Worm (Caenorhabditis elegans) whole organism, young adult: ENCODE data around the gene R160.10.

Experiments used
- B0019.2 ChIP-seq: fragments of 200-800 bp; sonication (Bioruptor generic); conservative IDR thresholded peaks from 2 replicates; pipeline ENCODE4 v1.3.6; 2022; ENCODE audit warnings: missing genetic modification reagents, missing genetic modification characterization, missing compliant biosample characterization
- C06A6.2 ChIP-seq: fragments of 200-800 bp; sonication (Bioruptor generic); conservative IDR thresholded peaks from 2 replicates; pipeline ENCODE4 v1.3.6; 2022; ENCODE audit warnings: missing genetic modification characterization, missing compliant biosample characterization
- F22D6.2 ChIP-seq: sonication (generic microtip); optimal IDR thresholded peaks from 2 replicates; lab custom pipeline; 2016; ENCODE audit warnings: mild to moderate bottlenecking, missing genetic modification characterization, missing compliant biosample characterization
- F23B12.7 ChIP-seq: sonication (generic microtip); optimal IDR thresholded peaks from 2 replicates; lab custom pipeline; 2017; ENCODE audit warnings: missing genetic modification characterization, mild to moderate bottlenecking, missing compliant biosample characterization, antibody characterized with exemption, moderate library complexity; ENCODE audit not compliant: insufficient read depth
- F33H1.4 ChIP-seq: fragments of 200-800 bp; sonication (Bioruptor generic); IDR thresholded peaks from 2 replicates; pipeline ENCODE4 v1.3.6; 2022; ENCODE audit warnings: missing genetic modification reagents, missing genetic modification characterization, missing compliant biosample characterization
- K12H6.12 ChIP-seq: fragments of 200-800 bp; sonication (Bioruptor generic); optimal IDR thresholded peaks from 2 replicates; lab custom pipeline; 2018; ENCODE audit warnings: mild to moderate bottlenecking, missing genetic modification characterization, missing compliant biosample characterization
- T26A5.8 ChIP-seq: sonication (generic microtip); optimal IDR thresholded peaks from 2 replicates; lab custom pipeline; 2016; ENCODE audit warnings: missing genetic modification characterization, missing compliant biosample characterization
- Y53F4B.3 ChIP-seq: fragments of 200-800 bp; sonication (Bioruptor generic); IDR thresholded peaks from 2 replicates; pipeline ENCODE4 v1.3.6; 2022; ENCODE audit warnings: missing genetic modification reagents, missing genetic modification characterization, missing compliant biosample characterization
- ama-1 ChIP-seq, 3 experiments: fragments of 150-350 bp in 1 of 3; sonication (generic microtip) in 2 of 3; optimal IDR thresholded peaks; 2 replicates each; lab custom pipeline; 2014 to 2018; ENCODE audit warnings: missing biosample characterization in 2 of 3, missing genetic modification characterization in 2 of 3, missing genetic modification reagents in 2 of 3
- bed-2 ChIP-seq: fragments of 200-800 bp; sonication (Bioruptor generic); IDR thresholded peaks from 2 replicates; pipeline ENCODE4 v1.3.6; 2022; ENCODE audit warnings: missing genetic modification reagents, missing genetic modification characterization, missing compliant biosample characterization
- ceh-27 ChIP-seq: fragments of 200-800 bp; sonication (Bioruptor generic); optimal IDR thresholded peaks from 2 replicates; lab custom pipeline; 2018; ENCODE audit warnings: mild to moderate bottlenecking, missing genetic modification characterization, moderate library complexity, missing compliant biosample characterization
- chd-7 ChIP-seq: sonication (generic microtip); optimal IDR thresholded peaks from 2 replicates; lab custom pipeline; 2016; ENCODE audit warnings: mild to moderate bottlenecking, missing genetic modification characterization, moderate library complexity, missing compliant biosample characterization
- die-1 ChIP-seq: sonication (generic microtip); optimal IDR thresholded peaks from 2 replicates; lab custom pipeline; 2016; ENCODE audit warnings: missing genotype, mild to moderate bottlenecking, missing genetic modification characterization, missing compliant biosample characterization
- dpff-1 ChIP-seq: sonication (generic microtip); optimal IDR thresholded peaks from 2 replicates; lab custom pipeline; 2017; ENCODE audit warnings: mild to moderate bottlenecking, missing genetic modification characterization, missing compliant biosample characterization
- dpl-1 ChIP-seq: fragments of 150-350 bp; optimal IDR thresholded peaks from 2 replicates; lab custom pipeline; 2014; ENCODE audit warnings: missing biosample characterization, missing genetic modification reagents, missing genetic modification characterization
- ekl-4 ChIP-seq: fragments of 200-800 bp; sonication (Bioruptor generic); IDR thresholded peaks from 2 replicates; pipeline ENCODE4 v1.3.6; 2022; ENCODE audit warnings: missing genetic modification reagents, missing genetic modification characterization, missing compliant biosample characterization
- ets-4 ChIP-seq: fragments of 200-800 bp; sonication (Bioruptor generic); optimal IDR thresholded peaks from 2 replicates; lab custom pipeline; 2018; ENCODE audit warnings: mild to moderate bottlenecking, missing genetic modification characterization, missing compliant biosample characterization
- fkh-3 ChIP-seq: sonication (generic microtip); optimal IDR thresholded peaks from 2 replicates; lab custom pipeline; 2016; ENCODE audit warnings: mild to moderate bottlenecking, missing genetic modification characterization, missing compliant biosample characterization
- hlh-12 ChIP-seq: sonication (generic microtip); optimal IDR thresholded peaks from 2 replicates; lab custom pipeline; 2016; ENCODE audit warnings: missing genetic modification characterization, missing compliant biosample characterization
- let-607 ChIP-seq, 2 experiments: fragments of 200-800 bp in 1 of 2; sonication (Bioruptor generic) in 1 of 2; sonication (generic microtip) in 1 of 2; optimal IDR thresholded peaks; 2 replicates each; lab custom pipeline; 2016 to 2018; ENCODE audit warnings: mild to moderate bottlenecking in 2 of 2, missing compliant biosample characterization in 2 of 2, missing genetic modification characterization in 2 of 2, moderate library complexity in 2 of 2, missing genotype in 1 of 2
- lin-26 ChIP-seq: fragments of 200-800 bp; sonication (Bioruptor generic); IDR thresholded peaks from 2 replicates; pipeline ENCODE4 v1.3.6; 2022; ENCODE audit warnings: missing genetic modification reagents, missing genetic modification characterization, missing compliant biosample characterization
- lin-35 ChIP-seq, 3 experiments: fragments of 150-350 bp in 2 of 3; sonication (generic microtip) in 1 of 3; optimal IDR thresholded peaks; 2 replicates each; lab custom pipeline; 2014 to 2018; ENCODE audit warnings: missing biosample characterization in 3 of 3, missing genetic modification characterization in 3 of 3, missing genetic modification reagents in 3 of 3
- mel-28 ChIP-seq: sonication (generic microtip); optimal IDR thresholded peaks from 2 replicates; lab custom pipeline; 2016; ENCODE audit warnings: borderline replicate concordance, mild to moderate bottlenecking, missing genetic modification characterization, missing compliant biosample characterization
- mxl-1 ChIP-seq: sonication (generic microtip); optimal IDR thresholded peaks from 2 replicates; lab custom pipeline; 2016; ENCODE audit warnings: missing genetic modification characterization, missing compliant biosample characterization
- pbrm-1 ChIP-seq: fragments of 200-800 bp; sonication (Bioruptor generic); IDR thresholded peaks from 2 replicates; pipeline ENCODE4 v1.3.6; 2022; ENCODE audit warnings: missing genetic modification reagents, missing genetic modification characterization, missing compliant biosample characterization
- rec-8 ChIP-seq, 2 experiments: sonication (generic microtip); optimal IDR thresholded peaks; 2 replicates each; lab custom pipeline; 2016; ENCODE audit warnings: mild to moderate bottlenecking in 2 of 2, missing genetic modification characterization in 2 of 2, missing genetic modification reagents in 2 of 2, missing genotype in 2 of 2, missing biosample characterization in 1 of 2, missing compliant biosample characterization in 1 of 2, moderate library complexity in 1 of 2
- sea-2 ChIP-seq: fragments of 200-800 bp; sonication (Bioruptor generic); IDR thresholded peaks from 2 replicates; pipeline ENCODE4 v1.3.6; 2022; ENCODE audit warnings: missing genetic modification characterization, missing compliant biosample characterization
- snpc-4 ChIP-seq, 5 experiments: fragments of 150-350 bp in 1 of 5; sonication (generic microtip) in 4 of 5; optimal IDR thresholded peaks; 2 replicates each; lab custom pipeline; 2014 to 2018; ENCODE audit warnings: missing genetic modification characterization in 5 of 5, missing biosample characterization in 3 of 5, antibody characterized with exemption in 2 of 5, mild to moderate bottlenecking in 2 of 5, missing compliant biosample characterization in 2 of 5, missing genotype in 2 of 5, moderate library complexity in 2 of 5, missing genetic modification reagents in 1 of 5
- tlf-1 ChIP-seq: fragments of 200-800 bp; sonication (Bioruptor generic); optimal IDR thresholded peaks from 2 replicates; lab custom pipeline; 2018; ENCODE audit warnings: mild to moderate bottlenecking, missing genetic modification characterization, missing compliant biosample characterization
- unc-130 ChIP-seq: sonication (generic microtip); optimal IDR thresholded peaks from 2 replicates; lab custom pipeline; 2016; ENCODE audit warnings: missing genetic modification reagents, missing genetic modification characterization, missing compliant biosample characterization
- zfh-2 ChIP-seq: fragments of 200-800 bp; sonication (Bioruptor generic); conservative IDR thresholded peaks from 2 replicates; pipeline ENCODE4 v1.3.6; 2022; ENCODE audit warnings: missing genetic modification reagents, missing genetic modification characterization, missing compliant biosample characterization
- ztf-18 ChIP-seq: sonication (generic microtip); optimal IDR thresholded peaks from 2 replicates; lab custom pipeline; 2016; ENCODE audit warnings: missing genotype, mild to moderate bottlenecking, missing genetic modification characterization, missing compliant biosample characterization
- ztf-22 ChIP-seq: fragments of 200-800 bp; sonication (Bioruptor generic); optimal IDR thresholded peaks from 2 replicates; lab custom pipeline; 2018; ENCODE audit warnings: mild to moderate bottlenecking, missing genetic modification characterization, moderate library complexity, missing compliant biosample characterization

R160.10 gene

DNA sequence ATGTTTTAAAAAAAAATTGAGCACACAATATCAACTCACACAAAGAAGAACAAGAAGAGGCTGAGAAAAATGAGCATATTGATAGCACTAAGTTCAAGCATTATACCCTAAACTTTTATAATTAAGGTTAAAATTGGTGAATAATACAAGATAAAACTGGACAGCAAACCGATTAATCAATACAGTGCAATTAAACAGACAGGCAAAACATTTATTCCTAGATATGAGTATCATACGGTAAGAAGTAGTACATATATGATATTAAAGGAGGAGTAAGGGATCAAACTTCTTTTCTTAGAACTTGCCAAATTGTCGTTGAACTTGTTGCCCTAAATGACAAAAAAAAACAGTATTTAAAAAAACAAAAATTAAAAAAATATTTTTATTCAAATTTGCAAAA lies 4.7 kb upstream of the R160.10 start, which contains the start of gene R160.14:
R160.14 (minus strand) TSS at position 101 of the 400 bp plus-strand sequence.
- no peak for TF ChIP-seq ztf-18 (tag; lab: Kevin White, UChicago)
- TF ChIP-seq chd-7 (tag; lab: Kevin White, UChicago), result no peak
- no peak for TF ChIP-seq B0019.2
- no peak for TF ChIP-seq ama-1 (optimal IDR thresholded peaks at IDR 0.05; lab: Kevin White, UChicago)
- TF ChIP-seq ama-1 (GFP tag; optimal IDR thresholded peaks at IDR 0.05; lab: Kevin White, UChicago), result no peak
- no peak for TF ChIP-seq mxl-1 (tag; lab: Kevin White, UChicago)
- no peak for TF ChIP-seq Y53F4B.3 (GFP tag; lab: Robert Waterston, UW)

DNA sequence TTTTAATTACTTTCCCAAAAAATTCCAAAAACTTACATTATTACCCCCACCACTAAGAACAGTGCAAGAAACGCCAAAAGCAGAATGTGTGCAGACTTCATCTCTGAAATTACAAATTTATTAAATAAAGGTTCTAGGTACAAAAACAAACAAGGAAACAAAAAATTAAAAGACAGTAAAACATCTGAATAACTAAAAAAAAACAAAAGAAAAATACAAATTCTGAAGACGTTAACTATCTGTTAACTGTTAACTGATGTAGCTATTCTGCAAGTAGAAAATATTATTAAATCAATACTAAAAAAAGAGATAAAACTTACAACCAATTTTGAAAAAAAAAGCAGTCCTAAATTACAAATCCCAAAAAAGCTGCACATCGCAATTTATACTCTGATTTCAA lies 4.1 kb upstream of the R160.10 start, which contains the start of gene R160.13:
R160.13 (minus strand) TSS at position 101 of the 400 bp plus-strand sequence.
- TF ChIP-seq fkh-3 (tag; lab: Kevin White, UChicago), result no peak
- no peak for TF ChIP-seq dpl-1
- TF ChIP-seq tlf-1 (GFP tag; lab: Kevin White, UChicago), result no peak
- TF ChIP-seq mel-28 (tag; lab: Kevin White, UChicago), result no peak
- TF ChIP-seq snpc-4 (GFP tag; optimal IDR thresholded peaks at IDR 0.05; lab: Kevin White, UChicago), result no peak
- no peak for TF ChIP-seq snpc-4 (tag; optimal IDR thresholded peaks at IDR 0.05; lab: Kevin White, UChicago)
- TF ChIP-seq sea-2 (GFP tag; lab: Robert Waterston, UW), result no peak
- TF ChIP-seq F23B12.7 (tag; lab: Kevin White, UChicago), result no peak
- TF ChIP-seq, all 124 proteins: peak for 0

DNA sequence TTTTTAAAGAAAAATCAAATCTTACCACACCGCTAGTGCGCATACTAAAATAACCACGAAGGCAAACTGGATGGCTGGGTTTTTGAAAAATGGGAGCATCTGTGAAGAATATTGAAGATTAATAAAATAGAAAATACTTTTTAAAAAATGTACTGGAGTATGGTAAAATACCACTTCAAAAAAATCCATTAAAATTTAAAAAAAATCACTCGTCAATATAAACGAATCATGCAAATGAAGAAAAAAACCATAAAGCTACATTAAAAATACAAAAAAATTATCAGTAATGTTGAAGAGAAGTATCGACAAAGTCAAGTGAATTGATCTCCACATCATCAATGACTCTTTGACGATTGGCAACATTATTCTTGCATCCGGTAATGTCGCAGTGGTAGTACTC lies 3.4 kb upstream of the R160.10 start, which contains the start of gene R160.5:
R160.5 (minus strand) TSS at position 101 of the 400 bp plus-strand sequence.
- TF ChIP-seq lin-26 (no peak), lin-35 (GFP tag; optimal IDR thresholded peaks at IDR 0.05; lab: Kevin White, UChicago) (no peak), K12H6.12 (tag; lab: Kevin White, UChicago) (no peak), mxl-1 (tag; lab: Kevin White, UChicago) (no peak), zfh-2 (GFP tag; lab: Robert Waterston, UW) (no peak), let-607 (tag; optimal IDR thresholded peaks at IDR 0.05; lab: Kevin White, UChicago) (no peak), T26A5.8 (tag; lab: Kevin White, UChicago) (no peak), dpff-1 (no peak), rec-8 (tag; optimal IDR thresholded peaks at IDR 0.05; lab: Kevin White, UChicago) (no peak), F33H1.4 (GFP tag; lab: Robert Waterston, UW) (no peak), F23B12.7 (tag; lab: Kevin White, UChicago) (no peak), ets-4 (no peak), pbrm-1 (GFP tag; lab: Robert Waterston, UW) (no peak), ztf-22 (no peak)
- TF ChIP-seq, all 124 proteins: peak for 0

DNA sequence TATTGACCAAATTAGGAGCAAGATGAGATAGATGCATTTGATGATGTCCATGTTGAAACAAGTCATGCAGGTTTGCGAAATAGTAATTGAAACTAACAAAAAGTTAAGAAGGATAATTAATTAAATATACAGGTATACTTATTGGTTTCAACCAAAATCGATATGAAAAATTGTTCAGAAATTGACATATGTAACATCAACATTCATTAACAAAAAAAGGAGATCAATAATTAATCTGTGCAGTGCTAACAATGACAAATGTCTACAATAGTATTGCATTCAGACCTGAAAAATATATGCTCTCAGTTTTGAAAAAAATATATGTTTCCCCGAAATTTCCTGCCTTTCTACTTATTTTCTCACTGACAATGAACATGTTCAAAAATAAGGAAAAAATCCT lies 1.5 kb upstream of the R160.10 start, which contains the start of gene R160.4:
R160.4 (minus strand) TSS at position 101 of the 400 bp plus-strand sequence.
- TF ChIP-seq ceh-27 (GFP tag; lab: Kevin White, UChicago), result no peak
- no peak for TF ChIP-seq ekl-4 (GFP tag; lab: Robert Waterston, UW)

DNA sequence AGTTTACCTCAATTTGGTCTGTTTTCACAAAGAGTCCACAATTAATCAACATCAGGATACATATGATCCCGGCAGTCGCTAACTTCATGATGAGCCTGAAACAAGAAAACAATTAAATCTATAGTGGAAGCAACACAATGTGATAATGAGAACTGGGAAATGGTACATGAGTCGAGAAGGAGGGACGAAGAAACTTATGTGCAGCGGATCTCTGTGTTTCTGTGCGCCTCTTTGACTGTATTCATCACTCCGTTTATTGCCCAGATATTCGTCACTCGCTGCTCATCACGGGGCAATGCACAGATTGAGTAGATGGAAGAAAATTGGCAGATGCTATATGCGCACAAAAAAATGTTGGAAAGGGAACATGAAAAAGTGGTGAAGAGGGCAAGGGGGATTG lies 1.1 kb downstream of the R160.10 start, which contains the start of gene R160.3:
R160.3 (minus strand) TSS at position 101 of the 400 bp plus-strand sequence.
- TF ChIP-seq F22D6.2 (tag; lab: Kevin White, UChicago), result no peak
- TF ChIP-seq hlh-12 (tag; lab: Kevin White, UChicago), result no peak
- no peak for TF ChIP-seq C06A6.2 (GFP tag; lab: Robert Waterston, UW)
- TF ChIP-seq die-1 (tag; lab: Kevin White, UChicago), result no peak
- no peak for TF ChIP-seq unc-130
- no peak for TF ChIP-seq fkh-3 (tag; lab: Kevin White, UChicago)
- TF ChIP-seq F33H1.4 (GFP tag; lab: Robert Waterston, UW), result no peak
- no peak for TF ChIP-seq bed-2 (GFP tag; lab: Robert Waterston, UW)
